Worm (Caenorhabditis elegans) whole organism, L2 larva: ENCODE data around the gene T11F9.22.

Source experiments
- C34F6.9 ChIP-seq: fragments of 150-350 bp; optimal IDR thresholded peaks from 2 replicates; lab custom pipeline; 2014; ENCODE audit warnings: missing biosample characterization, missing genetic modification characterization
- R02D3.7 ChIP-seq: fragments of 150-350 bp; optimal IDR thresholded peaks from 2 replicates; lab custom pipeline; 2014; ENCODE audit warnings: missing biosample characterization, missing genetic modification characterization
- Y55F3AM.14 ChIP-seq: fragments of 200-800 bp; sonication (Bioruptor generic); optimal IDR thresholded peaks from 2 replicates; lab custom pipeline; 2018; ENCODE audit warnings: mild to moderate bottlenecking, missing genetic modification characterization, missing compliant biosample characterization
- aly-2 ChIP-seq: fragments of 150-350 bp; optimal IDR thresholded peaks from 2 replicates; lab custom pipeline; 2014; ENCODE audit warnings: missing biosample characterization, missing genetic modification characterization
- blmp-1 ChIP-seq: sonication (generic microtip); optimal IDR thresholded peaks from 2 replicates; lab custom pipeline; 2017; ENCODE audit warnings: missing genetic modification characterization, mild to moderate bottlenecking, missing compliant biosample characterization, antibody characterized with exemption, moderate library complexity; ENCODE audit not compliant: insufficient read depth
- ceh-16 ChIP-seq: fragments of 150-350 bp; optimal IDR thresholded peaks from 2 replicates; lab custom pipeline; 2014; ENCODE audit warnings: missing biosample characterization, missing genetic modification characterization
- ceh-82 ChIP-seq: fragments of 150-350 bp; optimal IDR thresholded peaks from 2 replicates; lab custom pipeline; 2014; ENCODE audit warnings: missing biosample characterization, missing genetic modification characterization
- crh-2 ChIP-seq: sonication (generic microtip); optimal IDR thresholded peaks from 2 replicates; lab custom pipeline; 2017; ENCODE audit warnings: missing biosample characterization, missing genetic modification characterization
- dmd-4 ChIP-seq: sonication (generic microtip); optimal IDR thresholded peaks from 2 replicates; lab custom pipeline; 2017; ENCODE audit warnings: missing biosample characterization, missing genetic modification characterization
- egl-27 ChIP-seq: sonication (generic microtip); optimal IDR thresholded peaks from 3 replicates; lab custom pipeline; 2017; ENCODE audit warnings: missing biosample characterization, missing genetic modification reagents, missing genetic modification characterization
- elt-3 ChIP-seq: sonication (generic microtip); optimal IDR thresholded peaks from 2 replicates; lab custom pipeline; 2017; ENCODE audit warnings: missing biosample characterization, missing genetic modification characterization
- fos-1 ChIP-seq: fragments of 150-350 bp; optimal IDR thresholded peaks from 2 replicates; lab custom pipeline; 2014; ENCODE audit warnings: missing biosample characterization, missing genetic modification characterization
- gmeb-1 ChIP-seq: fragments of 150-350 bp; optimal IDR thresholded peaks from 2 replicates; lab custom pipeline; 2014; ENCODE audit warnings: missing biosample characterization, missing genetic modification characterization
- lin-13 ChIP-seq: fragments of 150-350 bp; optimal IDR thresholded peaks from 2 replicates; lab custom pipeline; 2014; ENCODE audit warnings: missing biosample characterization, missing genetic modification reagents, missing genetic modification characterization
- lin-39 ChIP-seq: fragments of 150-350 bp; optimal IDR thresholded peaks from 2 replicates; lab custom pipeline; 2014; ENCODE audit warnings: missing biosample characterization, missing genetic modification reagents, missing genetic modification characterization
- mab-5 ChIP-seq: fragments of 150-350 bp; optimal IDR thresholded peaks from 2 replicates; lab custom pipeline; 2014; ENCODE audit warnings: missing biosample characterization, missing genetic modification characterization
- mdl-1 ChIP-seq, 2 experiments: fragments of 150-350 bp in 1 of 2; sonication (generic microtip) in 1 of 2; optimal IDR thresholded peaks; 2 replicates each; lab custom pipeline; 2017; ENCODE audit warnings: missing biosample characterization in 2 of 2, missing genetic modification characterization in 2 of 2
- nhr-10 ChIP-seq: sonication (generic microtip); optimal IDR thresholded peaks from 2 replicates; lab custom pipeline; 2017; ENCODE audit warnings: missing biosample characterization, missing genetic modification characterization
- nhr-11 ChIP-seq: fragments of 150-350 bp; optimal IDR thresholded peaks from 2 replicates; lab custom pipeline; 2014; ENCODE audit warnings: missing biosample characterization, missing genetic modification characterization
- nhr-12 ChIP-seq: fragments of 150-350 bp; optimal IDR thresholded peaks from 2 replicates; lab custom pipeline; 2014; ENCODE audit warnings: missing biosample characterization, missing genetic modification characterization
- nhr-23 ChIP-seq: fragments of 150-350 bp; optimal IDR thresholded peaks from 2 replicates; lab custom pipeline; 2014; ENCODE audit warnings: missing biosample characterization, missing genetic modification reagents, missing genetic modification characterization
- nhr-237 ChIP-seq: fragments of 150-350 bp; optimal IDR thresholded peaks from 2 replicates; lab custom pipeline; 2014; ENCODE audit warnings: missing biosample characterization, missing genetic modification characterization
- nhr-6 ChIP-seq: fragments of 150-350 bp; optimal IDR thresholded peaks from 2 replicates; lab custom pipeline; 2014; ENCODE audit warnings: missing biosample characterization, missing genetic modification characterization
- peb-1 ChIP-seq: fragments of 150-350 bp; optimal IDR thresholded peaks from 2 replicates; lab custom pipeline; 2014; ENCODE audit warnings: missing biosample characterization, missing genetic modification characterization
- sem-4 ChIP-seq: fragments of 150-350 bp; optimal IDR thresholded peaks from 2 replicates; lab custom pipeline; 2014; ENCODE audit warnings: missing biosample characterization, missing genetic modification reagents, missing genetic modification characterization
- sma-9 ChIP-seq, 2 experiments: fragments of 150-350 bp in 1 of 2; sonication (generic microtip) in 1 of 2; optimal IDR thresholded peaks; 2 replicates each; lab custom pipeline; 2014 to 2016; ENCODE audit warnings: missing genetic modification characterization in 2 of 2, mild to moderate bottlenecking in 1 of 2, missing biosample characterization in 1 of 2, missing compliant biosample characterization in 1 of 2, missing genetic modification reagents in 1 of 2, moderate library complexity in 1 of 2
- snpc-4 ChIP-seq: fragments of 150-350 bp; optimal IDR thresholded peaks from 2 replicates; lab custom pipeline; 2014; ENCODE audit warnings: missing biosample characterization, missing genetic modification characterization
- unc-55 ChIP-seq: fragments of 150-350 bp; sonication (generic microtip); optimal IDR thresholded peaks from 3 replicates; lab custom pipeline; 2014; ENCODE audit warnings: missing biosample characterization, missing genetic modification reagents, missing genetic modification characterization
- unc-62 ChIP-seq: fragments of 150-350 bp; optimal IDR thresholded peaks from 2 replicates; lab custom pipeline; 2014; ENCODE audit warnings: missing biosample characterization, missing genetic modification reagents, missing genetic modification characterization
- zag-1 ChIP-seq: fragments of 150-350 bp; optimal IDR thresholded peaks from 2 replicates; lab custom pipeline; 2014; ENCODE audit warnings: missing biosample characterization, missing genetic modification characterization
- ztf-1 ChIP-seq: fragments of 200-800 bp; sonication (Bioruptor generic); conservative IDR thresholded peaks from 2 replicates; pipeline ENCODE4 v1.3.6; 2022; ENCODE audit warnings: missing genetic modification characterization, missing compliant biosample characterization
- ztf-4 ChIP-seq: fragments of 150-350 bp; optimal IDR thresholded peaks from 2 replicates; lab custom pipeline; 2014; ENCODE audit warnings: missing biosample characterization, missing genetic modification characterization

The T11F9.22 gene

ce11 chrV:11450257-11450656 lies 29.2 kb upstream of the T11F9.22 start, which contains the start of gene col-156:
Gene col-156 (minus strand): TSS chrV:11450357.
- TF ChIP-seq zag-1 (tag; lab: Kevin White, UChicago) (no peak), sem-4 (no peak), blmp-1 (tag; lab: Kevin White, UChicago) (no peak)

- TF ChIP-seq sma-9 (GFP tag; optimal IDR thresholded peaks at IDR 0.05; lab: Kevin White, UChicago) (no peak), sma-9 (tag; optimal IDR thresholded peaks at IDR 0.05; lab: Kevin White, UChicago) (no peak), nhr-6 (no peak), nhr-11 (tag; lab: Kevin White, UChicago) (no peak), lin-39 (tag; lab: Kevin White, UChicago) (no peak), elt-3 (no peak), nhr-237 (tag; lab: Kevin White, UChicago) (no peak)
Observed at ce11 chrV:11454917-11455316, 24.6 kb upstream of the T11F9.22 start.

- TF ChIP-seq unc-55 (GFP tag; lab: Kevin White, UChicago): no peak
- TF ChIP-seq unc-62: no peak
- no peak for TF ChIP-seq nhr-10 (tag; lab: Kevin White, UChicago)
- no peak for TF ChIP-seq mab-5 (tag; lab: Kevin White, UChicago)
- no peak for TF ChIP-seq ztf-4 (tag; lab: Kevin White, UChicago)
- TF ChIP-seq egl-27 (tag; lab: Kevin White, UChicago): no peak
Observed at ce11 chrV:11459255-11459654, 20.3 kb upstream of the T11F9.22 start, which contains the start of gene T11F9.1. Gene T11F9.1 (plus strand): TSS chrV:11459555.

ce11 chrV:11462963-11463453 lies 16.5 kb upstream of the T11F9.22 start, which contains the start of gene zipt-16:
Gene zipt-16 (plus strand): TSS chrV:11463013.
- TF ChIP-seq ztf-1: 0 out of 2 replicates have a peak, but pooled peaks have one; percentile 60
- TF ChIP-seq nhr-6: no peak

- TF ChIP-seq fos-1 (tag; lab: Kevin White, UChicago) (peak; percentile 82), sma-9 (GFP tag; optimal IDR thresholded peaks at IDR 0.05; lab: Kevin White, UChicago) (peak; percentile 54), sma-9 (tag; optimal IDR thresholded peaks at IDR 0.05; lab: Kevin White, UChicago) (no peak), crh-2 (tag; lab: Kevin White, UChicago) (peak; percentile 21), ztf-4 (tag; lab: Kevin White, UChicago) (no peak)
Observed at ce11 chrV:11470210-11470713, 9.2 kb upstream of the T11F9.22 start, which contains the start of gene aat-6. Gene aat-6 (minus strand): TSS chrV:11470663.

ce11 chrV:11472209-11472608 lies 7.3 kb upstream of the T11F9.22 start, which contains the start of the genes nas-20 and nas-21:
Gene nas-20 (minus strand): TSS chrV:11472309.
Gene nas-21 (plus strand): TSS chrV:11472564.
- TF ChIP-seq blmp-1 (tag; lab: Kevin White, UChicago) (no peak), gmeb-1 (no peak), R02D3.7 (tag; lab: Kevin White, UChicago) (no peak), nhr-6 (no peak), nhr-237 (tag; lab: Kevin White, UChicago) (no peak), lin-39 (tag; lab: Kevin White, UChicago) (no peak), snpc-4 (tag; lab: Kevin White, UChicago) (no peak), dmd-4 (tag; lab: Kevin White, UChicago) (no peak), Y55F3AM.14 (GFP tag; lab: Kevin White, UChicago) (no peak), unc-62 (no peak), aly-2 (tag; lab: Kevin White, UChicago) (no peak), sem-4 (no peak), C34F6.9 (no peak), peb-1 (no peak), ztf-1 (no peak), nhr-11 (tag; lab: Kevin White, UChicago) (no peak), ceh-82 (tag; lab: Kevin White, UChicago) (no peak)

- TF ChIP-seq blmp-1 (tag; lab: Kevin White, UChicago): no peak
- no peak for TF ChIP-seq sem-4
- no peak for TF ChIP-seq C34F6.9
- TF ChIP-seq peb-1: no peak
- no peak for TF ChIP-seq nhr-23 (tag; lab: Kevin White, UChicago)
- no peak for TF ChIP-seq unc-55 (GFP tag; lab: Kevin White, UChicago)
- TF ChIP-seq nhr-237 (tag; lab: Kevin White, UChicago): no peak
- TF ChIP-seq snpc-4 (tag; lab: Kevin White, UChicago): no peak
- no peak for TF ChIP-seq mdl-1 (tag; optimal IDR thresholded peaks at IDR 0.05; lab: Kevin White, UChicago)
- no peak for TF ChIP-seq mab-5 (tag; lab: Kevin White, UChicago)
- no peak for TF ChIP-seq lin-13
- TF ChIP-seq nhr-10 (tag; lab: Kevin White, UChicago): no peak
- TF ChIP-seq crh-2 (tag; lab: Kevin White, UChicago): no peak
- TF ChIP-seq elt-3: no peak
- TF ChIP-seq nhr-12 (tag; lab: Kevin White, UChicago): no peak
- no peak for TF ChIP-seq aly-2 (tag; lab: Kevin White, UChicago)
- no peak for TF ChIP-seq ceh-16
- no peak for TF ChIP-seq nhr-11 (tag; lab: Kevin White, UChicago)
Observed at ce11 chrV:11474399-11474798, 5.1 kb upstream of the T11F9.22 start, which contains the start of gene nas-22. Gene nas-22 (plus strand): TSS chrV:11474699.
